Worm (Caenorhabditis elegans) whole organism, L4/young adult: ENCODE data around the gene C10B5.1.

ENCODE experiments used
- dao-5 ChIP-seq: sonication (generic microtip); optimal IDR thresholded peaks from 2 replicates; lab custom pipeline; 2016; ENCODE audit warnings: missing genotype, missing genetic modification characterization, moderate library complexity, missing compliant biosample characterization
- him-1 ChIP-seq: sonication (generic microtip); optimal IDR thresholded peaks from 2 replicates; lab custom pipeline; 2016; ENCODE audit warnings: missing genotype, missing genetic modification reagents, missing genetic modification characterization, missing compliant biosample characterization

DNA sequence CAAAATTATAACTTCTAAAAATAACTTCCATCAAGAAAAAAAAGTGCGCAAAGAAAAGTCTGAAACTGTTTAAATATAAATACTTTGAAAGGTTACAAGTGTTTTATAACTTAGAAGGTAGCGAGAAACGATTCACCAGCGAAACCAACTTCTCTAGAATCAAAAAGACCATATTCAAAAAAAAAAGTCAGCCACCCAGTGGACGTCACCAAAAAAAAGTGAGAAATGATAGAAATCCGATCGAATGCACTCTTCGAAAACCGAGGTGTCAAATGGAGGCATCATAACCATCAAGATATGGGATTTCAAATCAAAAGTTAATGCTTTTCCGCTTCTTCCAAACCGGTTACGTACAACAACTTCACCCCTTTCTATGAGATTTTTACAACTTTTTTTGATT is 5.4 kb downstream of the C10B5.1 start:
- no peak for TF ChIP-seq dao-5
- no peak for TF ChIP-seq him-1 (tag; lab: Kevin White, UChicago)
